Worm (Caenorhabditis elegans): ENCODE measurements around the gene dop-3.

DNA sequence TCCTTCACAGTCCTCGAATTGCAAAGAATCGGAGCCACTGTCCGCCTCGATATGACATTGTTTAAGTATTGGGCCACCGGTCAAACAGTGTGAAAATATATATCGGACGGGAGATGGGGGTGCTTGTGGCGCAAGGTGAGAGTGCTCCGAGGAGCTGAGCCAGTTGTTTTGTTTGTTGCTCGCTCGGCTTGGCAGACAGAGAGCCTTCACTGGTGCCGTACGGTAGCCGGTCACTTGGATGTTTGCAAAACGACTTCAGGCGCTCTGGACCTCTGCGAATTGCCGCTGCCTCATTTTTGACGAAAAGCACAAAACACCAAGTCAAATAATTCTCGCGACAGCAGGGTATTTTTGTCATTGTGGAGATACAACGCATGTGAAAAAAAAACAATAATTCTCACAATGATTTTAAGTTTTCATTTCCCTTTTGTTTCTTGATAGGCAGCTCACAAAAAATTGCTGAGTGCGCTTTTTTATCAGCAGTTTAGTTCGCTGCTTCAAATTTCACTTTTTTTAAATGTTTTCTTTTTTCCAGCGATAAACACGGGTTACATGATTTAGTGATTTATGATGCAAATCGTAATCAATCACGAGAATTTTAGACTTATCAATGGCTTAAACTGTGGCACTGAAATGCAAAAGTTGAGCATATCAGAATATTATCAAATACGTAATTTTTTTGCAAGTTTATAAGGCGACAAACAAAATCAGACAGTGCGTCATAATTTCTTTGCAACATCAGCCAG lies 52.3 kb downstream of the dop-3 start:
- TF ChIP-seq bed-1 (GFP tag; IDR thresholded peaks at IDR 0.05) (no peak), F39B2.1 (GFP tag; IDR thresholded peaks at IDR 0.05) (no peak), nfya-1 (tag; optimal IDR thresholded peaks at IDR 0.05; ENCODE audit: borderline replicate concordance, insufficient read depth) (no peak), ets-4 (GFP tag; optimal IDR thresholded peaks at IDR 0.05) (no peak), tbx-9 (tag; optimal IDR thresholded peaks at IDR 0.05; ENCODE audit: borderline replicate concordance) (no peak), sdz-38 (tag; optimal IDR thresholded peaks at IDR 0.05) (no peak), dpff-1 (tag; optimal IDR thresholded peaks at IDR 0.05) (no peak), hmg-1.2 (GFP tag; IDR thresholded peaks at IDR 0.05) (no peak), zim-3 (tag; optimal IDR thresholded peaks at IDR 0.05) (no peak), unc-130 (GFP tag; optimal IDR thresholded peaks at IDR 0.05) (no peak), pha-4 (tag; optimal IDR thresholded peaks at IDR 0.05) (no peak), F57C9.4 (tag; optimal IDR thresholded peaks at IDR 0.05) (no peak), chd-7 (tag; optimal IDR thresholded peaks at IDR 0.05) (no peak), ztf-22 (GFP tag; optimal IDR thresholded peaks at IDR 0.05) (no peak)
